Worm (Caenorhabditis elegans) whole organism, midembryonic: Measurements from ENCODE around the gene irg-6.

Experiments
- cog-1 ChIP-seq: sonication (generic microtip); optimal IDR thresholded peaks from 2 replicates; lab custom pipeline; 2016; ENCODE audit warnings: missing genetic modification characterization, missing compliant biosample characterization
- flt-1 ChIP-seq: fragments of 200-800 bp; sonication (Bioruptor generic); IDR thresholded peaks from 2 replicates; pipeline ENCODE4 v1.3.6; 2022; ENCODE audit warnings: missing genetic modification characterization, missing compliant biosample characterization
- klf-2 ChIP-seq: fragments of 200-800 bp; sonication (Bioruptor generic); conservative IDR thresholded peaks from 2 replicates; pipeline ENCODE4 v1.3.6; 2022; ENCODE audit warnings: missing genetic modification reagents, missing genetic modification characterization, missing compliant biosample characterization
- ztf-23 ChIP-seq: fragments of 200-800 bp; sonication (Bioruptor generic); IDR thresholded peaks from 2 replicates; pipeline ENCODE4 v1.3.6; 2022; ENCODE audit warnings: missing genetic modification reagents, missing genetic modification characterization, missing compliant biosample characterization

- TF ChIP-seq klf-2 (GFP tag; lab: Robert Waterston, UW) (no peak), ztf-23 (GFP tag; lab: Robert Waterston, UW) (no peak), cog-1 (no peak), flt-1 (GFP tag; lab: Robert Waterston, UW) (no peak)
Observed at ce11 chrIV:12921027-12921426, 6.3 kb upstream of the irg-6 start, which contains the start of gene C32H11.4.
